Worm (Caenorhabditis elegans) whole organism, L4 larva: ENCODE measurements around the gene ilkp-1.

ENCODE experiments used
- D1046.2 ChIP-seq: fragments of 200-800 bp; sonication (Bioruptor generic); IDR thresholded peaks from 2 replicates; pipeline ENCODE4 v1.3.6; 2022; ENCODE audit warnings: missing genetic modification characterization, missing compliant biosample characterization
- F10B5.3 ChIP-seq: sonication (generic microtip); optimal IDR thresholded peaks from 2 replicates; lab custom pipeline; 2016; ENCODE audit warnings: mild to moderate bottlenecking, missing genetic modification characterization, missing compliant biosample characterization
- T26A8.4 ChIP-seq: fragments of 200-800 bp; sonication (Bioruptor generic); IDR thresholded peaks from 2 replicates; pipeline ENCODE4 v1.3.6; 2022; ENCODE audit warnings: missing genetic modification characterization, missing compliant biosample characterization
- Y105C5A.15 ChIP-seq: fragments of 200-800 bp; sonication (Bioruptor generic); IDR thresholded peaks from 2 replicates; pipeline ENCODE4 v1.3.6; 2022; ENCODE audit warnings: missing genetic modification characterization, missing compliant biosample characterization
- Y5F2A.4 ChIP-seq: fragments of 200-800 bp; sonication (Bioruptor generic); optimal IDR thresholded peaks from 2 replicates; lab custom pipeline; 2018; ENCODE audit warnings: mild to moderate bottlenecking, missing genetic modification characterization, missing compliant biosample characterization
- Y75B8A.6 ChIP-seq: fragments of 200-800 bp; sonication (Bioruptor generic); IDR thresholded peaks from 2 replicates; pipeline ENCODE4 v1.3.6; 2022; ENCODE audit warnings: missing genetic modification reagents, missing genetic modification characterization, missing compliant biosample characterization
- attf-4 ChIP-seq: sonication (generic microtip); optimal IDR thresholded peaks from 3 replicates; lab custom pipeline; 2017; ENCODE audit warnings: missing biosample characterization, missing genetic modification characterization
- ceh-20 ChIP-seq: fragments of 200-800 bp; sonication (Bioruptor generic); IDR thresholded peaks from 2 replicates; pipeline ENCODE4 v1.3.6; 2022; ENCODE audit warnings: missing genetic modification reagents, missing genetic modification characterization, missing compliant biosample characterization
- ceh-44 ChIP-seq: fragments of 200-800 bp; sonication (Bioruptor generic); IDR thresholded peaks from 2 replicates; pipeline ENCODE4 v1.3.6; 2022; ENCODE audit warnings: missing genetic modification reagents, missing genetic modification characterization, missing compliant biosample characterization
- ceh-62 ChIP-seq: sonication (generic microtip); optimal IDR thresholded peaks from 2 replicates; lab custom pipeline; 2017; ENCODE audit warnings: missing biosample characterization, missing genetic modification characterization
- cey-2 ChIP-seq: sonication (generic microtip); optimal IDR thresholded peaks from 3 replicates; lab custom pipeline; 2017; ENCODE audit warnings: missing genetic modification characterization, mild to moderate bottlenecking, missing compliant biosample characterization, antibody characterized with exemption, borderline replicate concordance; ENCODE audit not compliant: insufficient read depth
- daf-16 ChIP-seq, 3 experiments: sonication (generic microtip); optimal IDR thresholded peaks; 2 replicates each; lab custom pipeline; 2016 to 2017; ENCODE audit warnings: missing genetic modification characterization in 3 of 3, missing genetic modification reagents in 3 of 3, mild to moderate bottlenecking in 2 of 3, missing compliant biosample characterization in 2 of 3, missing biosample characterization in 1 of 3, moderate library complexity in 1 of 3
- daf-19 ChIP-seq: fragments of 200-800 bp; sonication (Bioruptor generic); conservative IDR thresholded peaks from 2 replicates; pipeline ENCODE4 v1.3.6; 2022; ENCODE audit warnings: missing genetic modification characterization, missing compliant biosample characterization
- dmd-8 ChIP-seq: fragments of 200-800 bp; sonication (Bioruptor generic); IDR thresholded peaks from 2 replicates; pipeline ENCODE4 v1.3.6; 2022; ENCODE audit warnings: missing genetic modification characterization, missing compliant biosample characterization
- dmd-9 ChIP-seq: fragments of 200-800 bp; sonication (Bioruptor generic); IDR thresholded peaks from 2 replicates; pipeline ENCODE4 v1.3.6; 2022; ENCODE audit warnings: missing genetic modification reagents, missing genetic modification characterization, missing compliant biosample characterization
- dpl-1 ChIP-seq: fragments of 150-350 bp; optimal IDR thresholded peaks from 2 replicates; lab custom pipeline; 2014; ENCODE audit warnings: missing biosample characterization, missing genetic modification reagents, missing genetic modification characterization
- dve-1 ChIP-seq: sonication (generic microtip); optimal IDR thresholded peaks from 2 replicates; lab custom pipeline; 2017; ENCODE audit warnings: antibody characterized with exemption, mild to moderate bottlenecking, missing genetic modification characterization, missing compliant biosample characterization; ENCODE audit not compliant: insufficient read depth
- egl-43 ChIP-seq: fragments of 200-800 bp; sonication (Bioruptor generic); IDR thresholded peaks from 2 replicates; pipeline ENCODE4 v1.3.6; 2022; ENCODE audit warnings: missing genetic modification reagents, missing genetic modification characterization, missing compliant biosample characterization
- hlh-30 ChIP-seq: sonication (generic microtip); optimal IDR thresholded peaks from 2 replicates; lab custom pipeline; 2017; ENCODE audit warnings: antibody characterized with exemption, mild to moderate bottlenecking, missing genetic modification characterization, missing compliant biosample characterization; ENCODE audit not compliant: insufficient read depth
- jun-1 ChIP-seq: fragments of 150-350 bp; optimal IDR thresholded peaks from 2 replicates; lab custom pipeline; 2014; ENCODE audit warnings: missing biosample characterization, missing genetic modification reagents, missing genetic modification characterization
- lim-7 ChIP-seq: fragments of 200-800 bp; sonication (Bioruptor generic); IDR thresholded peaks from 2 replicates; pipeline ENCODE4 v1.3.6; 2022; ENCODE audit warnings: missing genetic modification characterization, missing compliant biosample characterization
- lin-1 ChIP-seq: fragments of 200-800 bp; sonication (Bioruptor generic); IDR thresholded peaks from 2 replicates; pipeline ENCODE4 v1.3.6; 2022; ENCODE audit warnings: missing genetic modification reagents, missing genetic modification characterization, missing compliant biosample characterization
- lin-13 ChIP-seq: fragments of 150-350 bp; optimal IDR thresholded peaks from 2 replicates; lab custom pipeline; 2014; ENCODE audit warnings: missing biosample characterization, missing genetic modification reagents, missing genetic modification characterization
- lin-15B ChIP-seq: fragments of 150-350 bp; sonication (generic microtip); optimal IDR thresholded peaks from 3 replicates; lab custom pipeline; 2014; ENCODE audit warnings: missing biosample characterization, missing genetic modification characterization
- lin-38 ChIP-seq: fragments of 200-800 bp; sonication (Bioruptor generic); IDR thresholded peaks from 2 replicates; pipeline ENCODE4 v1.3.6; 2022; ENCODE audit warnings: missing genetic modification reagents, missing genetic modification characterization, missing compliant biosample characterization
- lin-39 ChIP-seq: fragments of 150-350 bp; optimal IDR thresholded peaks from 2 replicates; lab custom pipeline; 2014; ENCODE audit warnings: missing biosample characterization, missing genetic modification reagents, missing genetic modification characterization
- lir-3 ChIP-seq: sonication (generic microtip); optimal IDR thresholded peaks from 2 replicates; lab custom pipeline; 2016; ENCODE audit warnings: mild to moderate bottlenecking, missing genetic modification characterization, missing compliant biosample characterization
- mdt-29 ChIP-seq: fragments of 200-800 bp; sonication (Bioruptor generic); IDR thresholded peaks from 2 replicates; pipeline ENCODE4 v1.3.6; 2022; ENCODE audit warnings: missing genetic modification reagents, missing genetic modification characterization, missing compliant biosample characterization
- mxl-2 ChIP-seq: fragments of 200-800 bp; sonication (Bioruptor generic); conservative IDR thresholded peaks from 2 replicates; pipeline ENCODE4 v1.3.6; 2022; ENCODE audit warnings: missing genetic modification reagents, missing genetic modification characterization, missing compliant biosample characterization
- mxl-3 ChIP-seq: fragments of 200-800 bp; sonication (Bioruptor generic); optimal IDR thresholded peaks from 2 replicates; lab custom pipeline; 2018; ENCODE audit warnings: mild to moderate bottlenecking, missing genetic modification characterization, missing compliant biosample characterization
- nhr-10 ChIP-seq: fragments of 150-350 bp; optimal IDR thresholded peaks from 2 replicates; lab custom pipeline; 2014; ENCODE audit warnings: missing biosample characterization, missing genetic modification characterization
- nhr-102 ChIP-seq: sonication (generic microtip); optimal IDR thresholded peaks from 2 replicates; lab custom pipeline; 2016; ENCODE audit warnings: mild to moderate bottlenecking, missing genetic modification characterization, moderate library complexity, missing compliant biosample characterization
- nhr-41 ChIP-seq: fragments of 200-800 bp; sonication (Bioruptor generic); IDR thresholded peaks from 2 replicates; pipeline ENCODE4 v1.3.6; 2022; ENCODE audit warnings: missing genetic modification reagents, missing genetic modification characterization, missing compliant biosample characterization
- nhr-42 ChIP-seq: fragments of 200-800 bp; sonication (Bioruptor generic); IDR thresholded peaks from 2 replicates; pipeline ENCODE4 v1.3.6; 2022; ENCODE audit warnings: missing genetic modification characterization, missing compliant biosample characterization
- nhr-6 ChIP-seq: fragments of 150-350 bp; optimal IDR thresholded peaks from 2 replicates; lab custom pipeline; 2014; ENCODE audit warnings: missing biosample characterization, missing genetic modification characterization
- nhr-76 ChIP-seq: fragments of 150-350 bp; optimal IDR thresholded peaks from 2 replicates; lab custom pipeline; 2014; ENCODE audit warnings: missing biosample characterization, missing genetic modification characterization
- nhr-77 ChIP-seq: fragments of 150-350 bp; optimal IDR thresholded peaks from 2 replicates; lab custom pipeline; 2014; ENCODE audit warnings: missing biosample characterization, missing genetic modification characterization
- pha-4 ChIP-seq, 2 experiments: fragments of 150-350 bp in 1 of 2; fragments of 200-800 bp in 1 of 2; sonication (Bioruptor generic) in 1 of 2; IDR thresholded peaks in 1 of 2; optimal IDR thresholded peaks in 1 of 2; 2 replicates each; pipeline versions ENCODE4 v1.3.6 to Lab custom; 2014 to 2022; ENCODE audit warnings: missing genetic modification characterization in 2 of 2, missing genetic modification reagents in 2 of 2, missing biosample characterization in 1 of 2, missing compliant biosample characterization in 1 of 2
- saeg-2 ChIP-seq: fragments of 200-800 bp; sonication (Bioruptor generic); IDR thresholded peaks from 2 replicates; pipeline ENCODE4 v1.3.6; 2022; ENCODE audit warnings: missing genetic modification reagents, missing genetic modification characterization, missing compliant biosample characterization
- sdz-12 ChIP-seq: fragments of 200-800 bp; sonication (Bioruptor generic); optimal IDR thresholded peaks from 2 replicates; lab custom pipeline; 2018; ENCODE audit warnings: mild to moderate bottlenecking, missing genetic modification characterization, missing compliant biosample characterization
- skn-1 ChIP-seq: fragments of 150-350 bp; optimal IDR thresholded peaks from 2 replicates; lab custom pipeline; 2014; ENCODE audit warnings: missing biosample characterization, missing genetic modification characterization
- snpc-1.2 ChIP-seq: fragments of 200-800 bp; sonication (Bioruptor generic); IDR thresholded peaks from 2 replicates; pipeline ENCODE4 v1.3.6; 2022; ENCODE audit warnings: missing genetic modification reagents, missing genetic modification characterization, missing compliant biosample characterization
- snpc-4 ChIP-seq: fragments of 150-350 bp; optimal IDR thresholded peaks from 2 replicates; lab custom pipeline; 2014; ENCODE audit warnings: missing biosample characterization, missing genetic modification characterization
- tag-97 ChIP-seq: fragments of 200-800 bp; sonication (Bioruptor generic); IDR thresholded peaks from 2 replicates; pipeline ENCODE4 v1.3.6; 2022; ENCODE audit warnings: missing genetic modification characterization, missing compliant biosample characterization
- tra-1 ChIP-seq: fragments of 200-800 bp; sonication (Bioruptor generic); IDR thresholded peaks from 2 replicates; pipeline ENCODE4 v1.3.6; 2022; ENCODE audit warnings: missing genetic modification reagents, missing genetic modification characterization, missing compliant biosample characterization
- unc-130 ChIP-seq: sonication (generic microtip); optimal IDR thresholded peaks from 2 replicates; lab custom pipeline; 2016; ENCODE audit warnings: missing genetic modification reagents, missing genetic modification characterization, missing compliant biosample characterization
- unc-62 ChIP-seq, 3 experiments: fragments of 150-350 bp in 1 of 3; sonication (generic microtip); optimal IDR thresholded peaks in 2 of 3; peaks in 1 of 3; 1 replicate in 1 of 3; 2 replicates in 2 of 3; lab custom pipeline; 2014 to 2017; ENCODE audit warnings: missing biosample characterization in 3 of 3, missing genetic modification characterization in 3 of 3, missing genetic modification reagents in 3 of 3, missing genotype in 1 of 3
- zip-11 ChIP-seq: fragments of 200-800 bp; sonication (Bioruptor generic); IDR thresholded peaks from 2 replicates; pipeline ENCODE4 v1.3.6; 2022; ENCODE audit warnings: missing genetic modification characterization, missing compliant biosample characterization
- zip-2 ChIP-seq: fragments of 150-350 bp; optimal IDR thresholded peaks from 2 replicates; lab custom pipeline; 2014; ENCODE audit warnings: missing biosample characterization, missing genetic modification characterization
- ztf-7 ChIP-seq: fragments of 150-350 bp; optimal IDR thresholded peaks from 2 replicates; lab custom pipeline; 2014; ENCODE audit warnings: missing biosample characterization, missing genetic modification characterization

ilkp-1 gene

DNA sequence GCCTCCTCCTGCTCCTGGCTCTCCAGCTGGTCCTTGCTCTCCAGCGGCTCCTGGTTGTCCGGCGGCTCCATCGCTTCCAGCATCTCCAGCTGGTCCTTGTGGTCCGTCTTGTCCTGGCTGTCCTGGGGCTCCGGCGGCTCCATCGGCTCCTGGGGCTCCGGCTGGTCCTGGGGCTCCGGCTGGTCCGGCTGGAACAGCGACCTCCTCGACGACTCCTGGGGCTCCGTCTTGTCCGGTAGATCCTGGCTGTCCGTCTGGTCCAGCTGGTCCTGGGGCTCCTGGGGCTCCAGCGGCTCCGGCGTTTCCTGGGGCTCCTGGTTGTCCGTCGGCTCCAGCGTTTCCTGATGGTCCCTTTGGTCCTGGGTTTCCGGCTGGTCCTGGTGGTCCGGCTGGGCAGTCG is 34.3 kb upstream of the ilkp-1 start (continued):
- TF ChIP-seq nhr-76 (tag; lab: Kevin White, UChicago) (no peak), dmd-9 (GFP tag; lab: Robert Waterston, UW) (no peak), tra-1 (GFP tag; lab: Robert Waterston, UW) (no peak), unc-130 (GFP tag; lab: Kevin White, UChicago) (no peak), mxl-2 (0 out of 2 replicates have a peak, but pooled peaks have one; percentile 24), ceh-62 (tag; lab: Kevin White, UChicago) (no peak), nhr-41 (GFP tag; lab: Robert Waterston, UW) (no peak), ceh-44 (GFP tag; lab: Robert Waterston, UW) (no peak), F10B5.3 (peak; percentile 30), pha-4 (GFP tag; IDR thresholded peaks at IDR 0.05; lab: Robert Waterston, UW) (peak; percentile 84; the same call in 1 of the 2 replicates), pha-4 (tag; optimal IDR thresholded peaks at IDR 0.05; lab: Kevin White, UChicago) (no peak), daf-19 (GFP tag; lab: Robert Waterston, UW) (no peak), nhr-42 (GFP tag; lab: Robert Waterston, UW) (no peak), hlh-30 (no peak), Y5F2A.4 (GFP tag; lab: Kevin White, UChicago) (no peak), nhr-102 (tag; lab: Kevin White, UChicago) (no peak), snpc-1.2 (GFP tag; lab: Robert Waterston, UW) (no peak), T26A8.4 (GFP tag; lab: Robert Waterston, UW) (0 out of 2 replicates have a peak, but pooled peaks have one; percentile 22), tag-97 (GFP tag; lab: Robert Waterston, UW) (no peak), lin-15B (tag; lab: Kevin White, UChicago) (no peak), saeg-2 (GFP tag; lab: Robert Waterston, UW) (no peak), Y105C5A.15 (GFP tag; lab: Robert Waterston, UW) (no peak), lin-39 (tag; lab: Kevin White, UChicago) (no peak), dmd-8 (GFP tag; lab: Robert Waterston, UW) (no peak), lir-3 (tag; lab: Kevin White, UChicago) (no peak), zip-11 (no peak), nhr-10 (tag; lab: Kevin White, UChicago) (no peak), D1046.2 (GFP tag; lab: Robert Waterston, UW) (no peak), cey-2 (tag; lab: Kevin White, UChicago) (no peak), skn-1 (tag; lab: Kevin White, UChicago) (no peak), nhr-6 (no peak), mdt-29 (GFP tag; lab: Robert Waterston, UW) (no peak), Y75B8A.6 (GFP tag; lab: Robert Waterston, UW) (no peak), attf-4 (tag; lab: Kevin White, UChicago) (no peak), lim-7 (GFP tag; lab: Robert Waterston, UW) (0 out of 2 replicates have a peak, but pooled peaks have one; percentile 25), unc-62 (GFP tag; optimal IDR thresholded peaks at IDR 0.05 in 1 of 2; lab: Kevin White, UChicago) (no peak), unc-62 (tag; optimal IDR thresholded peaks at IDR 0.05; lab: Kevin White, UChicago) (no peak), ztf-7 (tag; lab: Kevin White, UChicago) (no peak), lin-38 (GFP tag; lab: Robert Waterston, UW) (no peak), lin-1 (no peak), daf-16 (GFP tag; optimal IDR thresholded peaks at IDR 0.05; lab: Kevin White, UChicago) (no peak), daf-16 (tag; optimal IDR thresholded peaks at IDR 0.05; lab: Kevin White, UChicago) (no peak), dve-1 (no peak), ceh-20 (GFP tag; lab: Robert Waterston, UW) (no peak), zip-2 (no peak), egl-43 (GFP tag; lab: Robert Waterston, UW) (peak; percentile 57; the same call in 1 of the 2 replicates), jun-1 (tag; lab: Kevin White, UChicago) (no peak), dpl-1 (GFP tag; lab: Kevin White, UChicago) (no peak), lin-13 (GFP tag; lab: Kevin White, UChicago) (no peak), sdz-12 (GFP tag; lab: Kevin White, UChicago) (no peak), nhr-77 (no peak), snpc-4 (tag; lab: Kevin White, UChicago) (no peak), mxl-3 (GFP tag; lab: Kevin White, UChicago) (no peak)
